Fruit fly (Drosophila melanogaster) whole organism, embryonic: ENCODE data around the gene SMC1.

Experiments
- Atf3 ChIP-seq: fragments of 200-800 bp; sonication (Bioruptor generic); optimal IDR thresholded peaks from 3 replicates; lab custom pipeline; 2016; ENCODE audit warnings: missing biosample characterization, missing genetic modification characterization
- CG1024 ChIP-seq: fragments of 200-800 bp; sonication (Bioruptor generic); IDR thresholded peaks from 2 replicates; pipeline ENCODE4 v1.3.6; 2022; ENCODE audit warnings: missing biosample characterization, missing genetic modification characterization
- CG10431 ChIP-seq: fragments of 200-800 bp; sonication (Bioruptor generic); optimal IDR thresholded peaks from 3 replicates; lab custom pipeline; 2018; ENCODE audit warnings: missing biosample characterization, mild to moderate bottlenecking, missing genetic modification characterization
- CG17328 ChIP-seq: fragments of 200-800 bp; sonication (Bioruptor generic); IDR thresholded peaks from 2 replicates; pipeline ENCODE4 v1.3.6; 2022; ENCODE audit warnings: missing biosample characterization, missing genetic modification characterization
- CG2199 ChIP-seq: fragments of 200-800 bp; sonication (Bioruptor generic); IDR thresholded peaks from 3 replicates; pipeline ENCODE4 v1.3.6; 2022; ENCODE audit warnings: missing biosample characterization, missing genetic modification characterization
- CG2678 ChIP-seq: fragments of 200-800 bp; sonication (Bioruptor generic); optimal IDR thresholded peaks from 3 replicates; lab custom pipeline; 2019; ENCODE audit warnings: missing biosample characterization, mild to moderate bottlenecking, missing genetic modification characterization, moderate library complexity
- CG31388 ChIP-seq: fragments of 200-800 bp; sonication (Bioruptor generic); optimal IDR thresholded peaks from 2 replicates; lab custom pipeline; 2016; ENCODE audit warnings: missing biosample characterization, missing genetic modification characterization
- CG32772 ChIP-seq: fragments of 200-800 bp; sonication (Bioruptor generic); IDR thresholded peaks from 2 replicates; pipeline ENCODE4 v1.3.6; 2022; ENCODE audit warnings: missing biosample characterization, missing genetic modification characterization
- CG33213 ChIP-seq: fragments of 200-800 bp; sonication (Bioruptor generic); optimal IDR thresholded peaks from 3 replicates; lab custom pipeline; 2016; ENCODE audit warnings: missing biosample characterization, missing genetic modification characterization
- CG4328 ChIP-seq: fragments of 200-800 bp; sonication (Bioruptor generic); optimal IDR thresholded peaks from 3 replicates; lab custom pipeline; 2017; ENCODE audit warnings: missing biosample characterization, missing genetic modification reagents, missing genetic modification characterization
- CG4404 ChIP-seq: fragments of 200-800 bp; sonication (Bioruptor generic); IDR thresholded peaks from 2 replicates; pipeline ENCODE4 v1.3.6; 2022; ENCODE audit warnings: missing biosample characterization, missing genetic modification characterization
- CG5180 ChIP-seq: fragments of 200-800 bp; sonication (Bioruptor generic); optimal IDR thresholded peaks from 3 replicates; lab custom pipeline; 2017; ENCODE audit warnings: missing biosample characterization, missing genetic modification characterization, mild to moderate bottlenecking, moderate library complexity, missing genetic modification reagents
- CG6254 ChIP-seq: fragments of 200-800 bp; sonication (Bioruptor generic); optimal IDR thresholded peaks from 3 replicates; lab custom pipeline; 2017; ENCODE audit warnings: mild to moderate bottlenecking, missing biosample characterization, missing genetic modification reagents, missing genetic modification characterization
- CG6813 ChIP-seq: fragments of 200-800 bp; sonication (Bioruptor generic); optimal IDR thresholded peaks from 2 replicates; lab custom pipeline; 2017; ENCODE audit warnings: missing biosample characterization, missing genetic modification characterization, mild to moderate bottlenecking, moderate library complexity, missing genetic modification reagents
- CG7839 ChIP-seq: fragments of 200-800 bp; sonication (Bioruptor generic); optimal IDR thresholded peaks from 3 replicates; lab custom pipeline; 2018; ENCODE audit warnings: missing biosample characterization, mild to moderate bottlenecking, missing genetic modification characterization, moderate library complexity
- CG7987 ChIP-seq: fragments of 200-800 bp; sonication (Bioruptor generic); optimal IDR thresholded peaks from 2 replicates; lab custom pipeline; 2018; ENCODE audit warnings: missing biosample characterization, mild to moderate bottlenecking, missing genetic modification characterization, moderate library complexity
- CG9797 ChIP-seq: fragments of 200-800 bp; sonication (Bioruptor generic); optimal IDR thresholded peaks from 3 replicates; lab custom pipeline; 2018; ENCODE audit warnings: missing biosample characterization, mild to moderate bottlenecking, missing genetic modification characterization
- CrebB ChIP-seq: fragments of 200-800 bp; sonication (Bioruptor generic); optimal IDR thresholded peaks from 3 replicates; lab custom pipeline; 2018; ENCODE audit warnings: missing biosample characterization, mild to moderate bottlenecking, missing genetic modification characterization
- Dad ChIP-seq: fragments of 200-800 bp; sonication (Bioruptor generic); optimal IDR thresholded peaks from 3 replicates; lab custom pipeline; 2016; ENCODE audit warnings: missing biosample characterization, missing genetic modification characterization
- Dbx ChIP-seq: fragments of 200-800 bp; sonication (Bioruptor generic); IDR thresholded peaks from 3 replicates; pipeline ENCODE4 v1.3.6; 2022; ENCODE audit warnings: missing biosample characterization, missing genetic modification characterization
- Dek ChIP-seq: fragments of 200-800 bp; sonication (Bioruptor generic); optimal IDR thresholded peaks from 3 replicates; lab custom pipeline; 2019; ENCODE audit warnings: missing biosample characterization, mild to moderate bottlenecking, missing genetic modification characterization, moderate library complexity
- Dip3 ChIP-seq: fragments of 200-800 bp; sonication (Bioruptor generic); optimal IDR thresholded peaks from 3 replicates; lab custom pipeline; 2016; ENCODE audit warnings: missing biosample characterization, missing genetic modification characterization
- Dll ChIP-seq: fragments of 200-800 bp; sonication (Bioruptor generic); IDR thresholded peaks from 4 replicates; pipeline ENCODE4 v1.3.6; 2022; ENCODE audit warnings: missing biosample characterization, missing genetic modification characterization; ENCODE audit not compliant: partially characterized antibody
- Doc2 ChIP-seq: fragments of 200-800 bp; sonication (Bioruptor generic); IDR thresholded peaks from 2 replicates; pipeline ENCODE4 v1.3.6; 2022; ENCODE audit warnings: missing biosample characterization, missing genetic modification characterization
- Ets97D ChIP-seq: fragments of 200-800 bp; sonication (Bioruptor generic); optimal IDR thresholded peaks from 3 replicates; lab custom pipeline; 2016; ENCODE audit warnings: missing biosample characterization, missing genetic modification characterization
- Gsc ChIP-seq: fragments of 200-800 bp; sonication (Bioruptor generic); IDR thresholded peaks from 2 replicates; pipeline ENCODE4 v1.3.6; 2022; ENCODE audit warnings: missing biosample characterization, missing genetic modification characterization
- HLH3B ChIP-seq: fragments of 200-800 bp; sonication (Bioruptor generic); IDR thresholded peaks from 2 replicates; pipeline ENCODE4 v1.3.6; 2022; ENCODE audit warnings: missing biosample characterization, missing genetic modification characterization
- HLH4C ChIP-seq: fragments of 200-800 bp; sonication (Bioruptor generic); IDR thresholded peaks from 3 replicates; pipeline ENCODE4 v1.3.6; 2022; ENCODE audit warnings: missing biosample characterization, missing genetic modification characterization; ENCODE audit not compliant: partially characterized antibody
- NC2β ChIP-seq: fragments of 200-800 bp; sonication (Bioruptor generic); optimal IDR thresholded peaks from 2 replicates; lab custom pipeline; 2016; ENCODE audit warnings: missing biosample characterization, missing genetic modification characterization
- abd-A ChIP-seq: fragments of 200-800 bp; sonication (Bioruptor generic); optimal IDR thresholded peaks from 3 replicates; lab custom pipeline; 2019; ENCODE audit warnings: missing biosample characterization, mild to moderate bottlenecking, missing genetic modification characterization, moderate library complexity
- br ChIP-seq: fragments of >200 bp; optimal IDR thresholded peaks from 2 replicates; lab custom pipeline; 2017
- crol ChIP-seq: fragments of 200-800 bp; sonication (Bioruptor generic); IDR thresholded peaks from 2 replicates; pipeline ENCODE4 v1.3.6; 2022; ENCODE audit warnings: missing biosample characterization, missing genetic modification characterization
- crp ChIP-seq, 2 experiments: fragments of 200-800 bp; sonication (Bioruptor generic); optimal IDR thresholded peaks; 2 replicates in 1 of 2; 3 replicates in 1 of 2; lab custom pipeline; 2017; ENCODE audit warnings: missing biosample characterization in 2 of 2, missing genetic modification characterization in 2 of 2, mild to moderate bottlenecking in 1 of 2, moderate library complexity in 1 of 2
- danr ChIP-seq: fragments of 200-800 bp; sonication (Bioruptor generic); IDR thresholded peaks from 2 replicates; pipeline ENCODE4 v1.3.6; 2022; ENCODE audit warnings: missing biosample characterization, missing genetic modification characterization
- dm ChIP-seq: fragments of 200-800 bp; sonication (Bioruptor generic); optimal IDR thresholded peaks from 3 replicates; lab custom pipeline; 2016; ENCODE audit warnings: missing biosample characterization, missing genetic modification characterization
- dmrt99B ChIP-seq: fragments of 200-800 bp; sonication (Bioruptor generic); optimal IDR thresholded peaks from 2 replicates; lab custom pipeline; 2018; ENCODE audit warnings: missing biosample characterization, mild to moderate bottlenecking, missing genetic modification characterization, moderate library complexity
- ewg ChIP-seq: fragments of 200-800 bp; sonication (Bioruptor generic); optimal IDR thresholded peaks from 3 replicates; lab custom pipeline; 2017; ENCODE audit warnings: mild to moderate bottlenecking, missing biosample characterization, missing genetic modification reagents, missing genetic modification characterization
- fd64A ChIP-seq: fragments of 200-800 bp; sonication (Bioruptor generic); optimal IDR thresholded peaks from 3 replicates; lab custom pipeline; 2018; ENCODE audit warnings: missing biosample characterization, mild to moderate bottlenecking, missing genetic modification characterization
- hb ChIP-seq: fragments of 200-800 bp; sonication (Bioruptor generic); IDR thresholded peaks from 3 replicates; pipeline ENCODE4 v1.3.6; 2022; ENCODE audit warnings: missing biosample characterization, missing genetic modification characterization; ENCODE audit not compliant: partially characterized antibody
- ind ChIP-seq: fragments of 200-800 bp; sonication (Bioruptor generic); optimal IDR thresholded peaks from 3 replicates; lab custom pipeline; 2016; ENCODE audit warnings: missing biosample characterization, missing genetic modification characterization
- kay ChIP-seq: fragments of 200-800 bp; sonication (Bioruptor generic); optimal IDR thresholded peaks from 2 replicates; lab custom pipeline; 2016; ENCODE audit warnings: missing biosample characterization, missing genetic modification characterization
- phol ChIP-seq: fragments of 200-800 bp; sonication (Bioruptor generic); optimal IDR thresholded peaks from 3 replicates; lab custom pipeline; 2018; ENCODE audit warnings: missing biosample characterization, mild to moderate bottlenecking, missing genetic modification characterization, moderate library complexity
- scrt ChIP-seq: fragments of 200-800 bp; sonication (Bioruptor generic); optimal IDR thresholded peaks from 2 replicates; lab custom pipeline; 2018; ENCODE audit warnings: missing biosample characterization, mild to moderate bottlenecking, missing genetic modification characterization, moderate library complexity
- sug ChIP-seq: fragments of 200-800 bp; optimal IDR thresholded peaks from 2 replicates; lab custom pipeline; 2019; ENCODE audit warnings: missing biosample characterization, mild to moderate bottlenecking, missing genetic modification characterization, moderate library complexity
- tap ChIP-seq: fragments of 200-800 bp; optimal IDR thresholded peaks from 3 replicates; lab custom pipeline; 2019; ENCODE audit warnings: missing biosample characterization, mild to moderate bottlenecking, missing genetic modification characterization, moderate library complexity
- toy ChIP-seq: fragments of 200-800 bp; sonication (Bioruptor generic); IDR thresholded peaks from 2 replicates; pipeline ENCODE4 v1.3.6; 2022; ENCODE audit warnings: missing biosample characterization, missing genetic modification characterization
- unpg ChIP-seq: fragments of 200-800 bp; sonication (Bioruptor generic); optimal IDR thresholded peaks from 3 replicates; lab custom pipeline; 2018; ENCODE audit warnings: missing biosample characterization, mild to moderate bottlenecking, missing genetic modification characterization, moderate library complexity
- vnd ChIP-seq: fragments of 200-800 bp; sonication (Bioruptor generic); IDR thresholded peaks from 3 replicates; pipeline ENCODE4 v1.3.6; 2022; ENCODE audit warnings: missing biosample characterization, missing genetic modification characterization; ENCODE audit not compliant: partially characterized antibody
- wor ChIP-seq: fragments of 200-800 bp; sonication (Bioruptor generic); IDR thresholded peaks from 2 replicates; pipeline ENCODE4 v1.3.6; 2022; ENCODE audit warnings: missing biosample characterization, missing genetic modification characterization
- z ChIP-seq: fragments of 200-800 bp; sonication (Bioruptor generic); IDR thresholded peaks from 3 replicates; pipeline ENCODE4 v1.3.6; 2022; ENCODE audit warnings: missing biosample characterization, missing genetic modification characterization
- zen2 ChIP-seq: fragments of 200-800 bp; sonication (Bioruptor generic); IDR thresholded peaks from 3 replicates; pipeline ENCODE4 v1.3.6; 2022; ENCODE audit warnings: missing biosample characterization, missing genetic modification characterization; ENCODE audit not compliant: partially characterized antibody

SMC1 gene

DNA sequence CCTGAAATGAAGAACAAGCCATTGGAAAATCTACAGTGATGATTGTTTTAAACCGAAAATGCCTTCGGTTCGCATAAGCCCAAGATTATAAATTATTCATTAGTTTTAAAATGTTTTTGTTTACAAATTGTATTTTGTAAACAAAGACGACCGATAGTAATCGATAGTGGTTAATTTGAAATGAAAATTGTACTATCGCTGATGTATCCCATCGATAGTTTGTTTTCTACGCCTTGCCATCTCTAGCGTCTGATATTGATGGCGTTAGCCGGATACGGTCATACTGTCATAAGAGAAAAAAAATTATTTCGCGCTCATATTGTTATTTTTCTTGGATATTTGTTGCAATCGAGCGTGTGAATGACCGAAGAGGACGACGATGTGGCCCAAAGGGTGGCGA, at the start of gene SMC1 (continued):
- TF ChIP-seq CG10431 (no peak), CG7987 (peak; percentile 0), toy (no peak), HLH4C (peak; percentile 98), z (GFP tag; lab: Robert Waterston, UW) (no peak), CG1024 (GFP tag; lab: Robert Waterston, UW) (no peak), fd64A (GFP tag; lab: Kevin White, UChicago) (no peak), Doc2 (GFP tag; lab: Robert Waterston, UW) (no peak), scrt (GFP tag; lab: Kevin White, UChicago) (no peak), CG6254 (peak; percentile 0), crol (no peak), CG31388 (GFP tag; lab: Kevin White, UChicago) (no peak), unpg (no peak), br (lab: Kevin White, UChicago) (no peak), crp (GFP tag; optimal IDR thresholded peaks at IDR 0.05; lab: Kevin White, UChicago) (peak in 1 of 2 experiments; percentile 25), dm (peak; percentile 41), hb (GFP tag; lab: Robert Waterston, UW) (peak; percentile 99), Dll (GFP tag; lab: Robert Waterston, UW) (peak; percentile 98), CG7839 (no peak), CG4404 (GFP tag; lab: Robert Waterston, UW) (no peak), Dad (GFP tag; lab: Kevin White, UChicago) (peak; percentile 51), sug (tag; lab: Kevin White, UChicago) (peak; percentile 70), kay (GFP tag; lab: Kevin White, UChicago) (no peak), dmrt99B (tag; lab: Kevin White, UChicago) (no peak), Dek (peak; percentile 54), CG2678 (tag; lab: Kevin White, UChicago) (no peak), NC2β (peak; percentile 70), CG4328 (GFP tag; lab: Kevin White, UChicago) (peak; percentile 59), HLH3B (GFP tag; lab: Robert Waterston, UW) (no peak), phol (tag; lab: Kevin White, UChicago) (peak; percentile 83), CG2199 (peak; percentile 41; the same call in 1 of the 3 replicates), Ets97D (peak; percentile 77), CG5180 (no peak), vnd (GFP tag; lab: Robert Waterston, UW) (peak; percentile 99), CG33213 (GFP tag; lab: Kevin White, UChicago) (peak; percentile 73), danr (GFP tag; lab: Robert Waterston, UW) (no peak), CG6813 (GFP tag; lab: Kevin White, UChicago) (no peak), CrebB (tag; lab: Kevin White, UChicago) (peak; percentile 24), tap (tag; lab: Kevin White, UChicago) (no peak), CG9797 (GFP tag; lab: Kevin White, UChicago) (peak; percentile 83), Dbx (peak; percentile 87), ewg (GFP tag; lab: Kevin White, UChicago) (no peak), CG17328 (GFP tag; lab: Robert Waterston, UW) (0 out of 2 replicates have a peak, but pooled peaks have one; percentile 11), ind (GFP tag; lab: Kevin White, UChicago) (no peak), Gsc (no peak), Dip3 (GFP tag; lab: Kevin White, UChicago) (peak; percentile 7), wor (GFP tag; lab: Robert Waterston, UW) (no peak), zen2 (peak; percentile 99), abd-A (tag; lab: Kevin White, UChicago) (no peak), CG32772 (no peak), Atf3 (GFP tag; lab: Kevin White, UChicago) (no peak)
